Worm (Caenorhabditis elegans): ENCODE results near the gene K09F6.3.

ce11 chrII:2300861-2301260 is 45.9 kb downstream of the K09F6.3 start, which contains the start of gene B0281.5:
- no peak for TF ChIP-seq ceh-20 (GFP tag; IDR thresholded peaks at IDR 0.05)
- TF ChIP-seq dpl-1 (GFP tag; optimal IDR thresholded peaks at IDR 0.05), result no peak
- no peak for TF ChIP-seq Y105C5A.15 (GFP tag; IDR thresholded peaks at IDR 0.05)
- no peak for TF ChIP-seq R02D3.7 (tag; optimal IDR thresholded peaks at IDR 0.05)
- TF ChIP-seq arid-1 (GFP tag; conservative IDR thresholded peaks at IDR 0.05), result no peak
- no peak for TF ChIP-seq nhr-77 (tag; optimal IDR thresholded peaks at IDR 0.05)
- TF ChIP-seq unc-62 (GFP tag; optimal IDR thresholded peaks at IDR 0.05 in 1 of 2), result no peak
- no peak for TF ChIP-seq unc-62 (tag; optimal IDR thresholded peaks at IDR 0.05)
